Worm (Caenorhabditis elegans): ENCODE results near the gene T01B11.1.

The T01B11.1 gene

DNA sequence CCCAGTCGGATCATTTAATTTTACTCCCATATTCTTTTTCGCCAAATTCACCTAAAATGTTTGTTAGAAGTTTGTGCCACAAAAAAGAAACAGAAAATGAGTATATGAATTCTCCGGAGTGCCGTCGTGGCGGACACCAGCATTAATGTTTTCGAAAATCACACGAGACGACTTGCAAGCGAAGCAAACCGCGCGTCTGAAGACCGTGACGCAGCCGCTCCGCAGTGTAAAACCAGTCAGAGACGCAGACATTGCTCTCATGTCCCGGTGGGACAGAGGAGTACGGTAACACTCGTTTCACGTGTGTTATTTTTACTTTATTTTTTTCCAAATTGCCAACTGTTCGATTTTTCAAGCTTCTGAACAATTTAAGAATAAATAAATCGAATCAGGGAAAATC, 14.3 kb upstream of the T01B11.1 start, which contains the start of the genes T26A8.4 and pdtf-1 (continued):
- TF ChIP-seq unc-130 (GFP tag; optimal IDR thresholded peaks at IDR 0.05) (peak; percentile 78), somi-1 (GFP tag; optimal IDR thresholded peaks at IDR 0.05) (peak; percentile 58), nhr-80 (tag; optimal IDR thresholded peaks at IDR 0.05) (peak; percentile 12), pha-4 (tag; optimal IDR thresholded peaks at IDR 0.05) (peak; percentile 50), nfyb-1 (GFP tag; IDR thresholded peaks at IDR 0.05) (peak; percentile 96), madf-8 (GFP tag; conservative IDR thresholded peaks at IDR 0.05) (peak; percentile 54), tbp1 (GFP tag; optimal IDR thresholded peaks at IDR 0.05) (peak; percentile 74), K12H6.12 (tag; optimal IDR thresholded peaks at IDR 0.05) (peak; percentile 90), F33H1.4 (GFP tag; IDR thresholded peaks at IDR 0.05) (peak; percentile 97), snpc-3.4 (tag; optimal IDR thresholded peaks at IDR 0.05) (peak; percentile 46), zfh-2 (GFP tag; conservative IDR thresholded peaks at IDR 0.05) (no peak), aptf-3 (GFP tag; IDR thresholded peaks at IDR 0.05) (no peak), chd-7 (tag; optimal IDR thresholded peaks at IDR 0.05) (peak; percentile 41), attf-6 (GFP tag; IDR thresholded peaks at IDR 0.05) (no peak; the same call in 1 of the 2 replicates), madf-6 (GFP tag; IDR thresholded peaks at IDR 0.05) (peak; percentile 84), atf-7 (tag; optimal IDR thresholded peaks at IDR 0.05) (peak; percentile 26), zim-3 (tag; optimal IDR thresholded peaks at IDR 0.05) (peak; percentile 9), athp-1 (tag; optimal IDR thresholded peaks at IDR 0.05) (no peak), efl-1 (GFP tag; optimal IDR thresholded peaks at IDR 0.05) (peak; percentile 60), hrde-1 (tag; optimal IDR thresholded peaks at IDR 0.05; ENCODE audit: borderline replicate concordance) (no peak), ztf-26 (tag; optimal IDR thresholded peaks at IDR 0.05) (peak; percentile 20), ztf-22 (GFP tag; optimal IDR thresholded peaks at IDR 0.05) (peak; percentile 23), ceh-100 (GFP tag; IDR thresholded peaks at IDR 0.05) (peak; percentile 60; the same call in 1 of the 2 replicates), F49E8.2 (tag; optimal IDR thresholded peaks at IDR 0.05; ENCODE audit: insufficient read depth) (peak; percentile 91), lin-35 (GFP tag; optimal IDR thresholded peaks at IDR 0.05) (peak in 2 of 3 experiments; percentile 45 to 76), snpc-4 (GFP tag; optimal IDR thresholded peaks at IDR 0.05) (peak; percentile 60), snpc-4 (tag; optimal IDR thresholded peaks at IDR 0.05) (peak; percentile 81 to 93 (median 88)), mcd-1 (GFP tag; IDR thresholded peaks at IDR 0.05) (peak; percentile 83), B0035.1 (tag; optimal IDR thresholded peaks at IDR 0.05) (peak; percentile 51), hlh-12 (tag; optimal IDR thresholded peaks at IDR 0.05) (no peak), lir-1 (GFP tag; conservative IDR thresholded peaks at IDR 0.05) (peak; percentile 86), lag-1 (GFP tag; IDR thresholded peaks at IDR 0.05) (no peak), F52B5.7 (tag; optimal IDR thresholded peaks at IDR 0.05) (peak; percentile 6), F23B12.7 (tag; optimal IDR thresholded peaks at IDR 0.05; ENCODE audit: insufficient read depth) (peak; percentile 92), C17E4.6 (GFP tag; IDR thresholded peaks at IDR 0.05) (peak; percentile 79), hsf-1 (GFP tag; IDR thresholded peaks at IDR 0.05) (peak; percentile 70), rcor-1 (GFP tag; IDR thresholded peaks at IDR 0.05) (peak; percentile 89), Y67H2A.10 (GFP tag; conservative IDR thresholded peaks at IDR 0.05) (peak; percentile 88; the same call in 1 of the 2 replicates), egl-44 (GFP tag; IDR thresholded peaks at IDR 0.05) (peak; percentile 80), lin-26 (GFP tag; IDR thresholded peaks at IDR 0.05) (0 out of 2 replicates have a peak, but pooled peaks have one; percentile 34), sptf-2 (GFP tag; optimal IDR thresholded peaks at IDR 0.05) (no peak), snpc-1.3 (tag; optimal IDR thresholded peaks at IDR 0.05; ENCODE audit: insufficient read depth) (peak; percentile 83), egrh-3 (GFP tag; IDR thresholded peaks at IDR 0.05) (peak; percentile 63), Y79H2A.3 (GFP tag; conservative IDR thresholded peaks at IDR 0.05) (peak; percentile 72), ZK185.1 (tag; optimal IDR thresholded peaks at IDR 0.05; ENCODE audit: poor library complexity, severe bottlenecking) (peak; percentile 89), ztf-18 (tag; optimal IDR thresholded peaks at IDR 0.05) (peak; percentile 17)

Data from whole organism, young adult.